Worm (Caenorhabditis elegans) whole organism, late embryonic: Measurements from ENCODE around the gene ZK1098.12.

Experiments
- npax-4 ChIP-seq: sonication (generic microtip); optimal IDR thresholded peaks from 2 replicates; lab custom pipeline; 2016; ENCODE audit warnings: missing genetic modification characterization, missing compliant biosample characterization
- tbx-2 ChIP-seq: sonication (generic microtip); optimal IDR thresholded peaks from 2 replicates; lab custom pipeline; 2016; ENCODE audit warnings: missing genetic modification characterization, missing compliant biosample characterization

ce11 chrIII:9511660-9512059, 33.3 kb upstream of the ZK1098.12 start:
- TF ChIP-seq npax-4 (no peak), tbx-2 (no peak)
